Worm (Caenorhabditis elegans): ENCODE results near the gene Y55B1BR.6.

The Y55B1BR.6 gene

ce11 chrIII:418649-419048 lies 45.0 kb downstream of the Y55B1BR.6 start, which contains the start of gene stim-1:
Gene stim-1 (minus strand): TSS chrIII:418749.
- TF ChIP-seq T20F7.1 (GFP tag; optimal IDR thresholded peaks at IDR 0.05) = no peak

ce11 chrIII:415331-415775 lies 48.3 kb downstream of the Y55B1BR.6 start:
- TF ChIP-seq dmd-9 (GFP tag; IDR thresholded peaks at IDR 0.05) (peak; percentile 73; the same call in 1 of the 2 replicates), php-3 (GFP tag; IDR thresholded peaks at IDR 0.05) (peak; percentile 75; the same call in 1 of the 2 replicates), arid-1 (GFP tag; conservative IDR thresholded peaks at IDR 0.05) (peak; percentile 59; the same call in 1 of the 2 replicates), tag-97 (GFP tag; IDR thresholded peaks at IDR 0.05) (0 out of 2 replicates have a peak, but pooled peaks have one; percentile 86), saeg-2 (GFP tag; IDR thresholded peaks at IDR 0.05) (peak; percentile 75; the same call in 1 of the 2 replicates), F26F4.8 (GFP tag; conservative IDR thresholded peaks at IDR 0.05) (peak; percentile 51; the same call in 1 of the 2 replicates), ceh-20 (GFP tag; IDR thresholded peaks at IDR 0.05) (0 out of 2 replicates have a peak, but pooled peaks have one; percentile 34), nhr-42 (GFP tag; IDR thresholded peaks at IDR 0.05) (peak; percentile 64), mxl-2 (GFP tag; conservative IDR thresholded peaks at IDR 0.05) (peak; percentile 42; the same call in 1 of the 2 replicates), D1046.2 (GFP tag; IDR thresholded peaks at IDR 0.05) (0 out of 2 replicates have a peak, but pooled peaks have one; percentile 38), hmg-1.1 (GFP tag; IDR thresholded peaks at IDR 0.05) (peak; percentile 48; the same call in 1 of the 2 replicates), ZK337.2 (GFP tag; IDR thresholded peaks at IDR 0.05) (peak; percentile 64; the same call in 1 of the 2 replicates), tra-1 (GFP tag; IDR thresholded peaks at IDR 0.05) (peak; percentile 13; the same call in 1 of the 2 replicates), daf-8 (GFP tag; IDR thresholded peaks at IDR 0.05) (peak; percentile 63; the same call in 1 of the 2 replicates), Y48G9A.11 (GFP tag; IDR thresholded peaks at IDR 0.05) (peak; percentile 66; the same call in 1 of the 2 replicates), madf-5 (GFP tag; IDR thresholded peaks at IDR 0.05) (peak; percentile 43 to 72; a peak in 2 of 4 replicates)

Measured in whole organism, L4 larva.